Worm (Caenorhabditis elegans) whole organism, young adult: ENCODE data around the gene let-99.

Source experiments
- B0019.2 ChIP-seq: fragments of 200-800 bp; sonication (Bioruptor generic); conservative IDR thresholded peaks from 2 replicates; pipeline ENCODE4 v1.3.6; 2022; ENCODE audit warnings: missing genetic modification reagents, missing genetic modification characterization, missing compliant biosample characterization
- B0261.1 ChIP-seq: sonication (generic microtip); optimal IDR thresholded peaks from 2 replicates; lab custom pipeline; 2016; ENCODE audit warnings: mild to moderate bottlenecking, missing genetic modification characterization, moderate library complexity, missing compliant biosample characterization
- B0336.3 ChIP-seq: fragments of 200-800 bp; sonication (Bioruptor generic); IDR thresholded peaks from 2 replicates; pipeline ENCODE4 v1.3.6; 2022; ENCODE audit warnings: missing genetic modification characterization, missing compliant biosample characterization
- C17E4.6 ChIP-seq: fragments of 200-800 bp; sonication (Bioruptor generic); IDR thresholded peaks from 2 replicates; pipeline ENCODE4 v1.3.6; 2022; ENCODE audit warnings: missing genetic modification reagents, missing genetic modification characterization, missing compliant biosample characterization
- F22D6.2 ChIP-seq: sonication (generic microtip); optimal IDR thresholded peaks from 2 replicates; lab custom pipeline; 2016; ENCODE audit warnings: mild to moderate bottlenecking, missing genetic modification characterization, missing compliant biosample characterization
- F23B12.7 ChIP-seq: sonication (generic microtip); optimal IDR thresholded peaks from 2 replicates; lab custom pipeline; 2017; ENCODE audit warnings: missing genetic modification characterization, mild to moderate bottlenecking, missing compliant biosample characterization, antibody characterized with exemption, moderate library complexity; ENCODE audit not compliant: insufficient read depth
- F57A8.1 ChIP-seq: fragments of 200-800 bp; sonication (Bioruptor generic); optimal IDR thresholded peaks from 2 replicates; lab custom pipeline; 2018; ENCODE audit warnings: mild to moderate bottlenecking, missing genetic modification characterization, moderate library complexity, missing compliant biosample characterization
- ama-1 ChIP-seq, 3 experiments: fragments of 150-350 bp in 1 of 3; sonication (generic microtip) in 2 of 3; optimal IDR thresholded peaks; 2 replicates each; lab custom pipeline; 2014 to 2018; ENCODE audit warnings: missing biosample characterization in 2 of 3, missing genetic modification characterization in 2 of 3, missing genetic modification reagents in 2 of 3
- aptf-3 ChIP-seq: fragments of 200-800 bp; sonication (Bioruptor generic); IDR thresholded peaks from 2 replicates; pipeline ENCODE4 v1.3.6; 2022; ENCODE audit warnings: missing genetic modification characterization, missing compliant biosample characterization
- attf-5 ChIP-seq: fragments of 200-800 bp; sonication (Bioruptor generic); optimal IDR thresholded peaks from 2 replicates; lab custom pipeline; 2018; ENCODE audit warnings: mild to moderate bottlenecking, missing genetic modification characterization, missing compliant biosample characterization
- attf-6 ChIP-seq: fragments of 200-800 bp; sonication (Bioruptor generic); IDR thresholded peaks from 2 replicates; pipeline ENCODE4 v1.3.6; 2022; ENCODE audit warnings: missing genetic modification reagents, missing genetic modification characterization, missing compliant biosample characterization
- ccch-3 ChIP-seq: fragments of 200-800 bp; sonication (Bioruptor generic); optimal IDR thresholded peaks from 2 replicates; lab custom pipeline; 2018; ENCODE audit warnings: mild to moderate bottlenecking, missing genetic modification characterization, missing compliant biosample characterization
- cebp-1 ChIP-seq, 2 experiments: fragments of 200-800 bp in 1 of 2; sonication (Bioruptor generic) in 1 of 2; sonication (generic microtip) in 1 of 2; IDR thresholded peaks in 1 of 2; optimal IDR thresholded peaks in 1 of 2; 2 replicates each; pipeline versions ENCODE4 v1.3.6 to Lab custom; 2017 to 2022; ENCODE audit warnings: missing compliant biosample characterization in 2 of 2, missing genetic modification characterization in 2 of 2, mild to moderate bottlenecking in 1 of 2, missing genetic modification reagents in 1 of 2, moderate library complexity in 1 of 2
- ceh-27 ChIP-seq: fragments of 200-800 bp; sonication (Bioruptor generic); optimal IDR thresholded peaks from 2 replicates; lab custom pipeline; 2018; ENCODE audit warnings: mild to moderate bottlenecking, missing genetic modification characterization, moderate library complexity, missing compliant biosample characterization
- ceh-91 ChIP-seq: fragments of 200-800 bp; sonication (Bioruptor generic); IDR thresholded peaks from 2 replicates; pipeline ENCODE4 v1.3.6; 2022; ENCODE audit warnings: missing genetic modification reagents, missing genetic modification characterization, missing compliant biosample characterization
- die-1 ChIP-seq: sonication (generic microtip); optimal IDR thresholded peaks from 2 replicates; lab custom pipeline; 2016; ENCODE audit warnings: missing genotype, mild to moderate bottlenecking, missing genetic modification characterization, missing compliant biosample characterization
- dpff-1 ChIP-seq: sonication (generic microtip); optimal IDR thresholded peaks from 2 replicates; lab custom pipeline; 2017; ENCODE audit warnings: mild to moderate bottlenecking, missing genetic modification characterization, missing compliant biosample characterization
- efl-1 ChIP-seq: fragments of 150-350 bp; optimal IDR thresholded peaks from 2 replicates; lab custom pipeline; 2014; ENCODE audit warnings: missing biosample characterization, missing genetic modification reagents, missing genetic modification characterization
- egrh-3 ChIP-seq: fragments of 200-800 bp; sonication (Bioruptor generic); IDR thresholded peaks from 2 replicates; pipeline ENCODE4 v1.3.6; 2022; ENCODE audit warnings: missing genetic modification reagents, missing genetic modification characterization, missing compliant biosample characterization
- fkh-3 ChIP-seq: sonication (generic microtip); optimal IDR thresholded peaks from 2 replicates; lab custom pipeline; 2016; ENCODE audit warnings: mild to moderate bottlenecking, missing genetic modification characterization, missing compliant biosample characterization
- him-1 ChIP-seq: sonication (generic microtip); optimal IDR thresholded peaks from 2 replicates; lab custom pipeline; 2016; ENCODE audit warnings: missing genotype, missing genetic modification reagents, missing genetic modification characterization, missing compliant biosample characterization
- hlh-26 ChIP-seq: fragments of 200-800 bp; sonication (Bioruptor generic); conservative IDR thresholded peaks from 2 replicates; pipeline ENCODE4 v1.3.6; 2022; ENCODE audit warnings: missing genetic modification reagents, missing genetic modification characterization, missing compliant biosample characterization
- hmg-1.2 ChIP-seq: fragments of 200-800 bp; sonication (Bioruptor generic); IDR thresholded peaks from 2 replicates; pipeline ENCODE4 v1.3.6; 2022; ENCODE audit warnings: missing genetic modification reagents, missing genetic modification characterization, missing compliant biosample characterization
- hrde-1 ChIP-seq: sonication (generic microtip); optimal IDR thresholded peaks from 2 replicates; lab custom pipeline; 2016; ENCODE audit warnings: missing genetic modification characterization, mild to moderate bottlenecking, missing compliant biosample characterization, moderate library complexity, missing genotype, missing genetic modification reagents, borderline replicate concordance
- lag-1 ChIP-seq: fragments of 200-800 bp; sonication (Bioruptor generic); IDR thresholded peaks from 2 replicates; pipeline ENCODE4 v1.3.6; 2022; ENCODE audit warnings: missing genetic modification reagents, missing genetic modification characterization, missing compliant biosample characterization
- let-526 ChIP-seq: fragments of 200-800 bp; sonication (Bioruptor generic); IDR thresholded peaks from 2 replicates; pipeline ENCODE4 v1.3.6; 2022; ENCODE audit warnings: missing genetic modification reagents, missing genetic modification characterization, missing compliant biosample characterization
- let-607 ChIP-seq, 2 experiments: fragments of 200-800 bp in 1 of 2; sonication (Bioruptor generic) in 1 of 2; sonication (generic microtip) in 1 of 2; optimal IDR thresholded peaks; 2 replicates each; lab custom pipeline; 2016 to 2018; ENCODE audit warnings: mild to moderate bottlenecking in 2 of 2, missing compliant biosample characterization in 2 of 2, missing genetic modification characterization in 2 of 2, moderate library complexity in 2 of 2, missing genotype in 1 of 2
- lin-40 ChIP-seq: sonication (generic microtip); optimal IDR thresholded peaks from 2 replicates; lab custom pipeline; 2016; ENCODE audit warnings: missing genetic modification characterization, mild to moderate bottlenecking, missing compliant biosample characterization, missing genotype, missing genetic modification reagents
- lin-54 ChIP-seq: fragments of 200-800 bp; sonication (Bioruptor generic); optimal IDR thresholded peaks from 2 replicates; lab custom pipeline; 2018; ENCODE audit warnings: mild to moderate bottlenecking, missing genetic modification characterization, missing compliant biosample characterization
- lsl-1 ChIP-seq: fragments of 200-800 bp; sonication (Bioruptor generic); optimal IDR thresholded peaks from 2 replicates; lab custom pipeline; 2018; ENCODE audit warnings: mild to moderate bottlenecking, missing genetic modification characterization, moderate library complexity, missing compliant biosample characterization
- madf-8 ChIP-seq: fragments of 200-800 bp; sonication (Bioruptor generic); conservative IDR thresholded peaks from 2 replicates; pipeline ENCODE4 v1.3.6; 2022; ENCODE audit warnings: missing genetic modification reagents, missing genetic modification characterization, missing compliant biosample characterization
- mes-4 ChIP-seq: sonication (generic microtip); optimal IDR thresholded peaks from 2 replicates; lab custom pipeline; 2016; ENCODE audit warnings: missing genotype, missing genetic modification characterization, missing compliant biosample characterization
- nfya-1 ChIP-seq: sonication (generic microtip); optimal IDR thresholded peaks from 2 replicates; lab custom pipeline; 2017; ENCODE audit warnings: antibody characterized with exemption, missing compliant biosample characterization, missing genetic modification characterization, borderline replicate concordance; ENCODE audit not compliant: insufficient read depth
- nhr-179 ChIP-seq: sonication (generic microtip); optimal IDR thresholded peaks from 2 replicates; lab custom pipeline; 2016; ENCODE audit warnings: mild to moderate bottlenecking, missing genetic modification characterization, missing compliant biosample characterization
- pbrm-1 ChIP-seq: fragments of 200-800 bp; sonication (Bioruptor generic); IDR thresholded peaks from 2 replicates; pipeline ENCODE4 v1.3.6; 2022; ENCODE audit warnings: missing genetic modification reagents, missing genetic modification characterization, missing compliant biosample characterization
- pha-4 ChIP-seq: fragments of 150-350 bp; sonication (generic microtip); optimal IDR thresholded peaks from 2 replicates; lab custom pipeline; 2014; ENCODE audit warnings: missing biosample characterization, missing genetic modification reagents, missing genetic modification characterization
- repo-1 ChIP-seq: sonication (generic microtip); optimal IDR thresholded peaks from 2 replicates; lab custom pipeline; 2017; ENCODE audit warnings: mild to moderate bottlenecking, missing genetic modification characterization, missing compliant biosample characterization
- sea-2 ChIP-seq: fragments of 200-800 bp; sonication (Bioruptor generic); IDR thresholded peaks from 2 replicates; pipeline ENCODE4 v1.3.6; 2022; ENCODE audit warnings: missing genetic modification characterization, missing compliant biosample characterization
- snpc-1.1 ChIP-seq: sonication (generic microtip); optimal IDR thresholded peaks from 2 replicates; lab custom pipeline; 2017; ENCODE audit warnings: missing genetic modification characterization, mild to moderate bottlenecking, missing compliant biosample characterization, antibody characterized with exemption, moderate library complexity, missing genotype, missing genetic modification reagents; ENCODE audit not compliant: insufficient read depth
- snpc-3.4 ChIP-seq: sonication (generic microtip); optimal IDR thresholded peaks from 2 replicates; lab custom pipeline; 2017; ENCODE audit warnings: missing genetic modification characterization, mild to moderate bottlenecking, missing compliant biosample characterization, antibody characterized with exemption, moderate library complexity, missing genotype, missing genetic modification reagents
- tbx-9 ChIP-seq: sonication (generic microtip); optimal IDR thresholded peaks from 2 replicates; lab custom pipeline; 2016; ENCODE audit warnings: borderline replicate concordance, missing genetic modification characterization, inconsistent platforms, missing compliant biosample characterization
- tlf-1 ChIP-seq: fragments of 200-800 bp; sonication (Bioruptor generic); optimal IDR thresholded peaks from 2 replicates; lab custom pipeline; 2018; ENCODE audit warnings: mild to moderate bottlenecking, missing genetic modification characterization, missing compliant biosample characterization
- unc-62 ChIP-seq: fragments of 150-350 bp; optimal IDR thresholded peaks from 2 replicates; lab custom pipeline; 2014; ENCODE audit warnings: missing biosample characterization, missing genetic modification reagents, missing genetic modification characterization
- ztf-25 ChIP-seq: fragments of 200-800 bp; sonication (Bioruptor generic); IDR thresholded peaks from 2 replicates; pipeline ENCODE4 v1.3.6; 2022; ENCODE audit warnings: missing genetic modification reagents, missing genetic modification characterization, missing compliant biosample characterization
- ztf-26 ChIP-seq: sonication (generic microtip); optimal IDR thresholded peaks from 2 replicates; lab custom pipeline; 2017; ENCODE audit warnings: missing genetic modification characterization, missing compliant biosample characterization
- ztf-3 ChIP-seq: fragments of 200-800 bp; sonication (Bioruptor generic); optimal IDR thresholded peaks from 2 replicates; lab custom pipeline; 2018; ENCODE audit warnings: mild to moderate bottlenecking, missing genetic modification characterization, missing compliant biosample characterization
- ztf-6 ChIP-seq: fragments of 200-800 bp; sonication (Bioruptor generic); IDR thresholded peaks from 2 replicates; pipeline ENCODE4 v1.3.6; 2022; ENCODE audit warnings: missing genetic modification reagents, missing genetic modification characterization, missing compliant biosample characterization

let-99 gene

ce11 chrIV:12594574-12594973, 26.9 kb downstream of the let-99 start (continued):
- TF ChIP-seq attf-6 (GFP tag; lab: Robert Waterston, UW) (peak; percentile 66; the same call in 1 of the 2 replicates), lag-1 (no peak), let-607 (tag; optimal IDR thresholded peaks at IDR 0.05; lab: Kevin White, UChicago) (peak; percentile 13 to 44), cebp-1 (GFP tag; IDR thresholded peaks at IDR 0.05; lab: Robert Waterston, UW) (peak; percentile 43), cebp-1 (tag; optimal IDR thresholded peaks at IDR 0.05; lab: Kevin White, UChicago) (peak; percentile 76), F23B12.7 (peak; percentile 89), ztf-26 (tag; lab: Kevin White, UChicago) (peak; percentile 59), C17E4.6 (GFP tag; lab: Robert Waterston, UW) (no peak), ztf-6 (GFP tag; lab: Robert Waterston, UW) (no peak), snpc-1.1 (tag; lab: Kevin White, UChicago) (no peak), B0019.2 (GFP tag; lab: Robert Waterston, UW) (no peak), let-526 (GFP tag; lab: Robert Waterston, UW) (0 out of 2 replicates have a peak, but pooled peaks have one; percentile 44), efl-1 (GFP tag; lab: Kevin White, UChicago) (peak; percentile 2), ceh-91 (GFP tag; lab: Robert Waterston, UW) (peak; percentile 56), lsl-1 (GFP tag; lab: Kevin White, UChicago) (peak; percentile 28), snpc-3.4 (tag; lab: Kevin White, UChicago) (peak; percentile 40), ztf-25 (GFP tag; lab: Robert Waterston, UW) (peak; percentile 90; the same call in 1 of the 2 replicates), B0336.3 (GFP tag; lab: Robert Waterston, UW) (peak; percentile 71), B0261.1 (tag; lab: Kevin White, UChicago) (peak; percentile 86), madf-8 (no peak), hmg-1.2 (GFP tag; lab: Robert Waterston, UW) (peak; percentile 89), dpff-1 (tag; lab: Kevin White, UChicago) (no peak), die-1 (tag; lab: Kevin White, UChicago) (peak; percentile 90), sea-2 (no peak), tlf-1 (no peak), egrh-3 (peak; percentile 76), hlh-26 (GFP tag; lab: Robert Waterston, UW) (no peak), F22D6.2 (tag; lab: Kevin White, UChicago) (no peak), repo-1 (tag; lab: Kevin White, UChicago) (peak; percentile 18), ccch-3 (GFP tag; lab: Kevin White, UChicago) (no peak), mes-4 (tag; lab: Kevin White, UChicago) (peak; percentile 18), fkh-3 (tag; lab: Kevin White, UChicago) (no peak), lin-40 (tag; lab: Kevin White, UChicago) (peak; percentile 69), attf-5 (GFP tag; lab: Kevin White, UChicago) (peak; percentile 76), nhr-179 (tag; lab: Kevin White, UChicago) (no peak), nfya-1 (tag; lab: Kevin White, UChicago) (no peak), hrde-1 (tag; lab: Kevin White, UChicago) (no peak), unc-62 (no peak), tbx-9 (no peak), aptf-3 (GFP tag; lab: Robert Waterston, UW) (no peak), ama-1 (optimal IDR thresholded peaks at IDR 0.05; lab: Kevin White, UChicago) (no peak), ama-1 (GFP tag; optimal IDR thresholded peaks at IDR 0.05; lab: Kevin White, UChicago) (peak; percentile 68 to 88), lin-54 (peak; percentile 64), ztf-3 (no peak), pha-4 (tag; lab: Kevin White, UChicago) (no peak), F57A8.1 (GFP tag; lab: Kevin White, UChicago) (no peak), ceh-27 (GFP tag; lab: Kevin White, UChicago) (peak; percentile 47), pbrm-1 (GFP tag; lab: Robert Waterston, UW) (0 out of 2 replicates have a peak, but pooled peaks have one; percentile 51), him-1 (tag; lab: Kevin White, UChicago) (peak; percentile 81)
